Fruit fly (Drosophila melanogaster) whole organism, embryonic: ENCODE measurements around the gene Wnt6.

ENCODE experiments used
- Ada2b ChIP-seq: fragments of 200-800 bp; sonication (Bioruptor generic); IDR thresholded peaks from 2 replicates; pipeline ENCODE4 v1.3.6; 2022; ENCODE audit warnings: missing biosample characterization, missing genetic modification characterization
- Adf1 ChIP-seq: fragments of 200-800 bp; sonication (Bioruptor generic); IDR thresholded peaks from 2 replicates; pipeline ENCODE4 v1.3.6; 2022; ENCODE audit warnings: missing biosample characterization, missing genetic modification characterization
- CG1024 ChIP-seq: fragments of 200-800 bp; sonication (Bioruptor generic); IDR thresholded peaks from 2 replicates; pipeline ENCODE4 v1.3.6; 2022; ENCODE audit warnings: missing biosample characterization, missing genetic modification characterization
- CG10321 ChIP-seq: fragments of 200-800 bp; sonication (Bioruptor generic); IDR thresholded peaks from 2 replicates; pipeline ENCODE4 v1.3.6; 2022; ENCODE audit warnings: missing biosample characterization, missing genetic modification characterization
- CG12299 ChIP-seq: fragments of 200-800 bp; sonication (Bioruptor generic); optimal IDR thresholded peaks from 2 replicates; lab custom pipeline; 2018; ENCODE audit warnings: missing biosample characterization, mild to moderate bottlenecking, missing genetic modification characterization
- CG13624 ChIP-seq: fragments of 200-800 bp; sonication (Bioruptor generic); optimal IDR thresholded peaks from 2 replicates; lab custom pipeline; 2016; ENCODE audit warnings: missing biosample characterization, missing genetic modification characterization
- CG14014 ChIP-seq: fragments of 200-800 bp; sonication (Bioruptor generic); IDR thresholded peaks from 2 replicates; pipeline ENCODE4 v1.3.6; 2022; ENCODE audit warnings: missing biosample characterization, missing genetic modification characterization
- CG15479 ChIP-seq: fragments of 200-800 bp; sonication (Bioruptor generic); optimal IDR thresholded peaks from 3 replicates; lab custom pipeline; 2019; ENCODE audit warnings: missing biosample characterization, mild to moderate bottlenecking, missing genetic modification characterization, moderate library complexity
- CG15514 ChIP-seq: fragments of 200-800 bp; sonication (Bioruptor generic); optimal IDR thresholded peaks from 3 replicates; lab custom pipeline; 2017; ENCODE audit warnings: missing biosample characterization, missing genetic modification characterization, mild to moderate bottlenecking, moderate library complexity, missing genetic modification reagents
- CG17361 ChIP-seq: fragments of 200-800 bp; sonication (Bioruptor generic); IDR thresholded peaks from 3 replicates; pipeline ENCODE4 v1.3.6; 2022; ENCODE audit warnings: missing biosample characterization, missing genetic modification characterization
- CG18011 ChIP-seq: fragments of 200-800 bp; sonication (Bioruptor generic); optimal IDR thresholded peaks from 2 replicates; lab custom pipeline; 2017; ENCODE audit warnings: missing biosample characterization, missing genetic modification characterization, mild to moderate bottlenecking, moderate library complexity, missing genotype
- CG2202 ChIP-seq: fragments of 200-800 bp; sonication (Bioruptor generic); optimal IDR thresholded peaks from 2 replicates; lab custom pipeline; 2018; ENCODE audit warnings: missing biosample characterization, mild to moderate bottlenecking, missing genetic modification characterization
- CG2712 ChIP-seq: fragments of 200-800 bp; optimal IDR thresholded peaks from 3 replicates; lab custom pipeline; 2019; ENCODE audit warnings: missing biosample characterization, mild to moderate bottlenecking, missing genetic modification characterization, moderate library complexity
- CG31224 ChIP-seq: fragments of 200-800 bp; sonication (Bioruptor generic); IDR thresholded peaks from 2 replicates; pipeline ENCODE4 v1.3.6; 2022; ENCODE audit warnings: missing biosample characterization, missing genetic modification characterization
- CG34224 ChIP-seq: fragments of 200-800 bp; sonication (Bioruptor generic); IDR thresholded peaks from 3 replicates; pipeline ENCODE4 v1.3.6; 2022; ENCODE audit warnings: missing biosample characterization, missing genetic modification characterization; ENCODE audit not compliant: partially characterized antibody
- CG34376 ChIP-seq: fragments of 200-800 bp; sonication (Bioruptor generic); optimal IDR thresholded peaks from 2 replicates; lab custom pipeline; 2018; ENCODE audit warnings: missing biosample characterization, mild to moderate bottlenecking, missing genetic modification characterization
- CG4282 ChIP-seq: fragments of 200-800 bp; sonication (Bioruptor generic); optimal IDR thresholded peaks from 2 replicates; lab custom pipeline; 2016; ENCODE audit warnings: missing biosample characterization, missing genetic modification characterization
- CG7556 ChIP-seq: fragments of 200-800 bp; sonication (Bioruptor generic); optimal IDR thresholded peaks from 2 replicates; lab custom pipeline; 2017; ENCODE audit warnings: missing biosample characterization, mild to moderate bottlenecking, missing genetic modification characterization
- CG7745 ChIP-seq: fragments of 200-800 bp; sonication (Bioruptor generic); optimal IDR thresholded peaks from 2 replicates; lab custom pipeline; 2018; ENCODE audit warnings: missing biosample characterization, mild to moderate bottlenecking, missing genetic modification characterization, moderate library complexity
- CG9932 ChIP-seq: fragments of 200-800 bp; sonication (Bioruptor generic); IDR thresholded peaks from 2 replicates; pipeline ENCODE4 v1.3.6; 2022; ENCODE audit warnings: missing biosample characterization, missing genetic modification characterization
- Dref ChIP-seq: fragments of 200-800 bp; sonication (Bioruptor generic); IDR thresholded peaks from 2 replicates; pipeline ENCODE4 v1.3.6; 2022; ENCODE audit warnings: missing biosample characterization, missing genetic modification characterization
- ERR ChIP-seq: fragments of 200-800 bp; sonication (Bioruptor generic); optimal IDR thresholded peaks from 2 replicates; lab custom pipeline; 2016; ENCODE audit warnings: missing biosample characterization, missing genetic modification characterization
- Fer2 ChIP-seq: fragments of 200-800 bp; sonication (Bioruptor generic); optimal IDR thresholded peaks from 2 replicates; lab custom pipeline; 2018; ENCODE audit warnings: missing biosample characterization, mild to moderate bottlenecking, missing genetic modification characterization, moderate library complexity
- HHEX ChIP-seq: fragments of 200-800 bp; sonication (Bioruptor generic); optimal IDR thresholded peaks from 3 replicates; lab custom pipeline; 2017; ENCODE audit warnings: missing biosample characterization, mild to moderate bottlenecking, missing genetic modification characterization, missing genetic modification reagents
- HLHmδ ChIP-seq: fragments of 200-800 bp; sonication (Bioruptor generic); optimal IDR thresholded peaks from 2 replicates; lab custom pipeline; 2018; ENCODE audit warnings: missing biosample characterization, mild to moderate bottlenecking, missing genetic modification characterization, moderate library complexity
- Hand ChIP-seq: fragments of 200-800 bp; sonication (Bioruptor generic); optimal IDR thresholded peaks from 2 replicates; lab custom pipeline; 2017; ENCODE audit warnings: mild to moderate bottlenecking, missing biosample characterization, missing genetic modification reagents, missing genetic modification characterization
- Myb ChIP-seq: fragments of 200-800 bp; sonication (Bioruptor generic); optimal IDR thresholded peaks from 2 replicates; lab custom pipeline; 2016; ENCODE audit warnings: missing biosample characterization, missing genetic modification characterization
- NC2α ChIP-seq: fragments of 200-800 bp; sonication (Bioruptor generic); optimal IDR thresholded peaks from 2 replicates; lab custom pipeline; 2016; ENCODE audit warnings: missing biosample characterization, missing genetic modification characterization
- NC2β ChIP-seq: fragments of 200-800 bp; sonication (Bioruptor generic); optimal IDR thresholded peaks from 2 replicates; lab custom pipeline; 2016; ENCODE audit warnings: missing biosample characterization, missing genetic modification characterization
- Neu2 ChIP-seq: fragments of 200-800 bp; sonication (Bioruptor generic); optimal IDR thresholded peaks from 3 replicates; lab custom pipeline; 2016; ENCODE audit warnings: missing biosample characterization, missing genetic modification characterization, borderline replicate concordance
- Opbp ChIP-seq: fragments of 200-800 bp; sonication (Bioruptor generic); IDR thresholded peaks from 3 replicates; pipeline ENCODE4 v1.3.6; 2022; ENCODE audit warnings: missing biosample characterization, missing genetic modification characterization; ENCODE audit not compliant: partially characterized antibody
- Sox102F ChIP-seq: fragments of 200-800 bp; sonication (Bioruptor generic); optimal IDR thresholded peaks from 2 replicates; lab custom pipeline; 2018; ENCODE audit warnings: missing biosample characterization, mild to moderate bottlenecking, missing genetic modification characterization, moderate library complexity
- Taf1 ChIP-seq: fragments of 200-800 bp; sonication (Bioruptor generic); IDR thresholded peaks from 2 replicates; pipeline ENCODE4 v1.3.6; 2022; ENCODE audit warnings: missing biosample characterization, missing genetic modification characterization
- Trl ChIP-seq, 3 experiments: fragments of >200 bp in 2 of 3; fragments of 200-800 bp in 1 of 3; sonication (Bioruptor generic) in 1 of 3; optimal IDR thresholded peaks; 2 replicates in 1 of 3; 3 replicates in 2 of 3; lab custom pipeline; 2016 to 2017; ENCODE audit warnings: missing biosample characterization in 1 of 3, missing genetic modification characterization in 1 of 3
- Usf ChIP-seq: fragments of 200-800 bp; sonication (Bioruptor generic); optimal IDR thresholded peaks from 2 replicates; lab custom pipeline; 2017; ENCODE audit warnings: missing genotype, missing biosample characterization, missing genetic modification characterization
- Xrp1 ChIP-seq: fragments of 200-800 bp; sonication (Bioruptor generic); IDR thresholded peaks from 2 replicates; pipeline ENCODE4 v1.3.6; 2022; ENCODE audit warnings: missing biosample characterization, missing genetic modification characterization
- abd-A ChIP-seq: fragments of 200-800 bp; sonication (Bioruptor generic); optimal IDR thresholded peaks from 3 replicates; lab custom pipeline; 2019; ENCODE audit warnings: missing biosample characterization, mild to moderate bottlenecking, missing genetic modification characterization, moderate library complexity
- bab2 ChIP-seq: fragments of 200-800 bp; sonication (Bioruptor generic); optimal IDR thresholded peaks from 2 replicates; lab custom pipeline; 2016; ENCODE audit warnings: missing biosample characterization, missing genetic modification characterization
- fru ChIP-seq: fragments of >200 bp; optimal IDR thresholded peaks from 2 replicates; lab custom pipeline; 2017
- hbn ChIP-seq: fragments of 200-800 bp; sonication (Bioruptor generic); IDR thresholded peaks from 2 replicates; pipeline ENCODE4 v1.3.6; 2022; ENCODE audit warnings: missing biosample characterization, missing genetic modification characterization; ENCODE audit not compliant: partially characterized antibody
- maf-S ChIP-seq: fragments of 200-800 bp; sonication (Bioruptor generic); optimal IDR thresholded peaks from 2 replicates; lab custom pipeline; 2016; ENCODE audit warnings: missing biosample characterization, missing genetic modification characterization
- nmo ChIP-seq: fragments of 200-800 bp; sonication (Bioruptor generic); optimal IDR thresholded peaks from 2 replicates; lab custom pipeline; 2018; ENCODE audit warnings: missing biosample characterization, mild to moderate bottlenecking, missing genetic modification characterization, moderate library complexity
- oc ChIP-seq: fragments of 200-800 bp; sonication (Bioruptor generic); optimal IDR thresholded peaks from 2 replicates; lab custom pipeline; 2018; ENCODE audit warnings: missing biosample characterization, mild to moderate bottlenecking, missing genetic modification characterization, moderate library complexity
- p53 ChIP-seq: fragments of 200-800 bp; sonication (Bioruptor generic); optimal IDR thresholded peaks from 2 replicates; lab custom pipeline; 2016; ENCODE audit warnings: missing biosample characterization, missing genetic modification characterization
- pros ChIP-seq: fragments of 200-800 bp; sonication (Bioruptor generic); optimal IDR thresholded peaks from 3 replicates; lab custom pipeline; 2019; ENCODE audit warnings: missing biosample characterization, mild to moderate bottlenecking, missing genetic modification characterization, moderate library complexity
- pzg ChIP-seq: fragments of 200-800 bp; sonication (Bioruptor generic); optimal IDR thresholded peaks from 3 replicates; lab custom pipeline; 2018; ENCODE audit warnings: missing biosample characterization, mild to moderate bottlenecking, missing genetic modification characterization, moderate library complexity
- sim ChIP-seq: fragments of 200-800 bp; sonication (Bioruptor generic); IDR thresholded peaks from 2 replicates; pipeline ENCODE4 v1.3.6; 2022; ENCODE audit warnings: missing biosample characterization, missing genetic modification characterization
- sima ChIP-seq: fragments of 200-800 bp; sonication (Bioruptor generic); optimal IDR thresholded peaks from 2 replicates; lab custom pipeline; 2016; ENCODE audit warnings: missing biosample characterization, missing genetic modification characterization
- tup ChIP-seq: fragments of 200-800 bp; sonication (Bioruptor generic); optimal IDR thresholded peaks from 2 replicates; lab custom pipeline; 2016; ENCODE audit warnings: missing biosample characterization, mild to moderate bottlenecking, missing genetic modification characterization, moderate library complexity
- zf30C ChIP-seq: fragments of 200-800 bp; sonication (Bioruptor generic); optimal IDR thresholded peaks from 3 replicates; lab custom pipeline; 2018; ENCODE audit warnings: missing biosample characterization, mild to moderate bottlenecking, missing genetic modification characterization
- zfh1 ChIP-seq: fragments of 200-800 bp; sonication (Bioruptor generic); IDR thresholded peaks from 3 replicates; pipeline ENCODE4 v1.3.6; 2022; ENCODE audit warnings: missing biosample characterization, missing genetic modification characterization

Wnt6 gene

dm6 chr2L:7306782-7307181 is 26.7 kb upstream of the Wnt6 start, which contains the start of gene wg (continued):
- TF ChIP-seq maf-S (GFP tag; lab: Kevin White, UChicago) (no peak), CG4282 (peak; percentile 36), HLHmδ (GFP tag; lab: Kevin White, UChicago) (no peak), CG10321 (GFP tag; lab: Robert Waterston, UW) (peak; percentile 98), Xrp1 (GFP tag; lab: Robert Waterston, UW) (no peak), CG1024 (GFP tag; lab: Robert Waterston, UW) (no peak), zfh1 (GFP tag; lab: Robert Waterston, UW) (0 out of 3 replicates have a peak, but pooled peaks have one; percentile 49), fru (lab: Kevin White, UChicago) (no peak), CG7745 (no peak), oc (tag; lab: Kevin White, UChicago) (peak; percentile 36), Myb (GFP tag; lab: Kevin White, UChicago) (no peak), CG31224 (GFP tag; lab: Robert Waterston, UW) (no peak), Usf (GFP tag; lab: Kevin White, UChicago) (no peak), NC2β (GFP tag; lab: Kevin White, UChicago) (peak; percentile 14), Opbp (GFP tag; lab: Robert Waterston, UW) (peak; percentile 67; the same call in 2 of the 3 replicates), pros (peak; percentile 83), Adf1 (GFP tag; lab: Robert Waterston, UW) (peak; percentile 76), nmo (GFP tag; lab: Kevin White, UChicago) (peak; percentile 50), HHEX (GFP tag; lab: Kevin White, UChicago) (no peak), CG2202 (peak; percentile 10), ERR (GFP tag; lab: Kevin White, UChicago) (no peak), tup (GFP tag; lab: Kevin White, UChicago) (no peak), Sox102F (GFP tag; lab: Kevin White, UChicago) (no peak), CG12299 (no peak), Fer2 (tag; lab: Kevin White, UChicago) (no peak), sima (GFP tag; lab: Kevin White, UChicago) (no peak), CG15514 (no peak), CG7556 (GFP tag; lab: Kevin White, UChicago) (no peak), CG34376 (GFP tag; lab: Kevin White, UChicago) (no peak), Dref (no peak), CG13624 (GFP tag; lab: Kevin White, UChicago) (peak; percentile 36), CG15479 (GFP tag; lab: Kevin White, UChicago) (peak; percentile 93), CG2712 (tag; lab: Kevin White, UChicago) (peak; percentile 40), p53 (GFP tag; lab: Kevin White, UChicago) (peak; percentile 37), sim (no peak), hbn (GFP tag; lab: Robert Waterston, UW) (no peak), CG17361 (no peak), bab2 (GFP tag; lab: Kevin White, UChicago) (no peak), CG34224 (GFP tag; lab: Robert Waterston, UW) (0 out of 3 replicates have a peak, but pooled peaks have one; percentile 44), Neu2 (peak; percentile 35), Ada2b (GFP tag; lab: Robert Waterston, UW) (no peak), CG9932 (GFP tag; lab: Robert Waterston, UW) (no peak), Hand (no peak), pzg (no peak), Trl (optimal IDR thresholded peaks at IDR 0.05; lab: Kevin White, UChicago) (no peak), Trl (GFP tag; optimal IDR thresholded peaks at IDR 0.05; lab: Kevin White, UChicago) (no peak), CG14014 (GFP tag; lab: Robert Waterston, UW) (no peak), abd-A (tag; lab: Kevin White, UChicago) (peak; percentile 68), NC2α (GFP tag; lab: Kevin White, UChicago) (peak; percentile 37), CG18011 (GFP tag; lab: Kevin White, UChicago) (no peak), Taf1 (no peak), zf30C (GFP tag; lab: Kevin White, UChicago) (no peak)
